Worm (Caenorhabditis elegans) whole organism, mixed stage, embryonic: Measurements from ENCODE around the gene Y47D3A.32.

Source experiments
- blmp-1 ChIP-seq: fragments of 150-350 bp; optimal IDR thresholded peaks from 2 replicates; lab custom pipeline; 2014; ENCODE audit warnings: missing biosample characterization, missing genetic modification characterization
- elt-1 ChIP-seq: sonication (generic microtip); optimal IDR thresholded peaks from 2 replicates; lab custom pipeline; 2017; ENCODE audit warnings: missing genetic modification characterization, mild to moderate bottlenecking, missing compliant biosample characterization, antibody characterized with exemption, moderate library complexity, borderline replicate concordance; ENCODE audit not compliant: insufficient read depth
- nhr-2 ChIP-seq: fragments of 150-350 bp; optimal IDR thresholded peaks from 2 replicates; lab custom pipeline; 2014; ENCODE audit warnings: missing biosample characterization, missing genetic modification characterization
- snpc-4 ChIP-seq: fragments of 150-350 bp; optimal IDR thresholded peaks from 2 replicates; lab custom pipeline; 2014; ENCODE audit warnings: missing biosample characterization, missing genetic modification characterization

DNA sequence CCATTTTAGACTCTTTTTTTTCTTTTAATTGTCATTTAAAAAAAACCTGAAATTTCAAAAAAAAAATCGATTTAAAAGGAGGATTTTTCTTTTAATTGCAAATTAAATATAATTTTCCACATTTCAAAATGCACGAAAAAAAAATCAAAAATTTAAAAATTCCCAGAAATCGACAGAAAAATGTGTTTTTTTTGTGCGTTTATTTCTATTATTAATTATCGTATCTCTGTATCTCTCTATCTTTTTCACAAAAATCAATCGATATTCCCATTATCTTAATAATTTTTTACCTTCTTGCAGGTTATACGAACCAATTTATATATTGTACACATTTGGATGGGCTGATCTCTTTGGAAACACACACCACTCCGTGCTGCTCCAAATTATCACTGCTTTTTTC, 7.4 kb upstream of the Y47D3A.32 start, which contains the start of gene rsks-1:
- no peak for TF ChIP-seq snpc-4
- TF ChIP-seq nhr-2 (tag; lab: Kevin White, UChicago), result no peak
- no peak for TF ChIP-seq elt-1
- no peak for TF ChIP-seq blmp-1 (tag; lab: Kevin White, UChicago)
